Worm (Caenorhabditis elegans) whole organism, L3 larva: ENCODE measurements around the gene T19H12.3.

ENCODE experiments used
- elt-1 ChIP-seq: fragments of 150-350 bp; optimal IDR thresholded peaks from 2 replicates; lab custom pipeline; 2014; ENCODE audit warnings: missing biosample characterization, missing genetic modification characterization
- fkh-10 ChIP-seq: sonication (generic microtip); optimal IDR thresholded peaks from 2 replicates; lab custom pipeline; 2017; ENCODE audit warnings: missing biosample characterization, missing genetic modification reagents, missing genetic modification characterization
- lsy-12 ChIP-seq: sonication (generic microtip); optimal IDR thresholded peaks from 2 replicates; lab custom pipeline; 2016; ENCODE audit warnings: mild to moderate bottlenecking, missing genetic modification characterization, missing compliant biosample characterization
- nhr-11 ChIP-seq: fragments of 150-350 bp; optimal IDR thresholded peaks from 2 replicates; lab custom pipeline; 2014; ENCODE audit warnings: missing biosample characterization, missing genetic modification characterization
- nhr-12 ChIP-seq: fragments of 150-350 bp; optimal IDR thresholded peaks from 2 replicates; lab custom pipeline; 2014; ENCODE audit warnings: missing biosample characterization, missing genetic modification characterization
- nhr-23 ChIP-seq: fragments of 150-350 bp; optimal IDR thresholded peaks from 2 replicates; lab custom pipeline; 2014; ENCODE audit warnings: missing biosample characterization, missing genetic modification reagents, missing genetic modification characterization
- nhr-237 ChIP-seq: fragments of 150-350 bp; optimal IDR thresholded peaks from 2 replicates; lab custom pipeline; 2014; ENCODE audit warnings: missing biosample characterization, missing genetic modification characterization
- nhr-77 ChIP-seq: fragments of 150-350 bp; optimal IDR thresholded peaks from 2 replicates; lab custom pipeline; 2014; ENCODE audit warnings: missing biosample characterization, missing genetic modification characterization
- pha-4 ChIP-seq: fragments of 150-350 bp; optimal IDR thresholded peaks from 2 replicates; lab custom pipeline; 2014; ENCODE audit warnings: missing biosample characterization, missing genetic modification reagents, missing genetic modification characterization
- snpc-4 ChIP-seq: fragments of 150-350 bp; optimal IDR thresholded peaks from 2 replicates; lab custom pipeline; 2014; ENCODE audit warnings: missing biosample characterization, missing genetic modification characterization
- tbx-2 ChIP-seq: sonication (generic microtip); optimal IDR thresholded peaks from 2 replicates; lab custom pipeline; 2016; ENCODE audit warnings: mild to moderate bottlenecking, missing genetic modification characterization, missing compliant biosample characterization
- unc-62 ChIP-seq: fragments of 150-350 bp; sonication (generic microtip); optimal IDR thresholded peaks from 4 replicates; lab custom pipeline; 2014; ENCODE audit warnings: missing biosample characterization, missing genetic modification reagents, missing genetic modification characterization

- TF ChIP-seq pha-4 (tag; lab: Kevin White, UChicago) (no peak), lsy-12 (no peak), unc-62 (GFP tag; lab: Kevin White, UChicago) (no peak), nhr-11 (tag; lab: Kevin White, UChicago) (no peak), nhr-77 (tag; lab: Kevin White, UChicago) (no peak), nhr-237 (no peak), nhr-12 (tag; lab: Kevin White, UChicago) (no peak), elt-1 (tag; lab: Kevin White, UChicago) (no peak), snpc-4 (no peak), nhr-23 (tag; lab: Kevin White, UChicago) (no peak), tbx-2 (tag; lab: Kevin White, UChicago) (no peak), fkh-10 (GFP tag; lab: Kevin White, UChicago) (no peak)
Measured at ce11 chrV:4850446-4850845, 35.0 kb upstream of the T19H12.3 start.
